Worm (Caenorhabditis elegans) whole organism, early embryonic: ENCODE data around the gene sars-2.
A peak's percentile ranks its signal among the peaks of the same experiment; 100 is the strongest.

Experiments used
- F13C5.2 ChIP-seq: sonication (generic microtip); optimal IDR thresholded peaks from 2 replicates; lab custom pipeline; 2017; ENCODE audit warnings: mild to moderate bottlenecking, missing genetic modification characterization, inconsistent platforms, missing compliant biosample characterization
- ama-1 ChIP-seq: fragments of 150-350 bp; optimal IDR thresholded peaks from 2 replicates; lab custom pipeline; 2014
- ets-7 ChIP-seq: sonication (generic microtip); optimal IDR thresholded peaks from 2 replicates; lab custom pipeline; 2016; ENCODE audit warnings: missing genotype, missing genetic modification characterization, missing compliant biosample characterization
- flt-1 ChIP-seq: fragments of 200-800 bp; sonication (Bioruptor generic); IDR thresholded peaks from 2 replicates; pipeline ENCODE4 v1.3.6; 2022; ENCODE audit warnings: missing genetic modification characterization, missing compliant biosample characterization
- hmbx-1 ChIP-seq: sonication (generic microtip); optimal IDR thresholded peaks from 2 replicates; lab custom pipeline; 2016; ENCODE audit warnings: mild to moderate bottlenecking, missing genetic modification characterization, missing compliant biosample characterization
- hmg-4 ChIP-seq: fragments of 200-800 bp; sonication (Bioruptor generic); optimal IDR thresholded peaks from 2 replicates; lab custom pipeline; 2018; ENCODE audit warnings: mild to moderate bottlenecking, missing genetic modification characterization, missing compliant biosample characterization
- scrt-1 ChIP-seq: fragments of 200-800 bp; sonication (Bioruptor generic); IDR thresholded peaks from 2 replicates; pipeline ENCODE4 v1.3.6; 2022; ENCODE audit warnings: missing genetic modification characterization, missing compliant biosample characterization
- sea-1 ChIP-seq: fragments of 200-800 bp; sonication (Bioruptor generic); conservative IDR thresholded peaks from 2 replicates; pipeline ENCODE4 v1.3.6; 2022; ENCODE audit warnings: missing genetic modification characterization, missing compliant biosample characterization

- TF ChIP-seq sea-1 (GFP tag; lab: Robert Waterston, UW) (peak; percentile 74; the same call in 1 of the 2 replicates), scrt-1 (GFP tag; lab: Robert Waterston, UW) (0 out of 2 replicates have a peak, but pooled peaks have one; percentile 28), hmbx-1 (tag; lab: Kevin White, UChicago) (no peak), hmg-4 (peak; percentile 57), ama-1 (no peak), F13C5.2 (peak; percentile 86), flt-1 (GFP tag; lab: Robert Waterston, UW) (peak; percentile 52), ets-7 (tag; lab: Kevin White, UChicago) (no peak)
Measured at ce11 chrIV:4390438-4390894, 33.0 kb downstream of the sars-2 start, which contains the start of the genes rpl-7A and set-21.
